Worm (Caenorhabditis elegans) whole organism, L2 larva: ENCODE measurements around the gene dnj-20.

Experiments used
- R02D3.7 ChIP-seq: fragments of 150-350 bp; optimal IDR thresholded peaks from 2 replicates; lab custom pipeline; 2014; ENCODE audit warnings: missing biosample characterization, missing genetic modification characterization
- lsy-2 ChIP-seq, 2 experiments: fragments of 150-350 bp in 1 of 2; sonication (generic microtip) in 1 of 2; optimal IDR thresholded peaks; 2 replicates each; lab custom pipeline; 2014 to 2017; ENCODE audit warnings: missing biosample characterization in 2 of 2, missing genetic modification characterization in 2 of 2

- TF ChIP-seq lsy-2 (tag; optimal IDR thresholded peaks at IDR 0.05; lab: Kevin White, UChicago) (peak in 1 of 2 experiments; percentile 7), R02D3.7 (no peak)
Observed at ce11 chrII:9617902-9618245, 6.1 kb downstream of the dnj-20 start.
